Worm (Caenorhabditis elegans) whole organism, late embryonic: ENCODE results near the gene sulp-3.

Source experiments
- K02D7.2 ChIP-seq: sonication (generic microtip); optimal IDR thresholded peaks from 2 replicates; lab custom pipeline; 2017; ENCODE audit warnings: mild to moderate bottlenecking, missing genetic modification characterization, missing compliant biosample characterization
- K09A11.1 ChIP-seq: sonication (generic microtip); optimal IDR thresholded peaks from 2 replicates; lab custom pipeline; 2017; ENCODE audit warnings: antibody characterized with exemption, mild to moderate bottlenecking, missing genetic modification characterization, missing compliant biosample characterization; ENCODE audit not compliant: insufficient read depth
- ama-1 ChIP-seq: fragments of 150-350 bp; optimal IDR thresholded peaks from 2 replicates; lab custom pipeline; 2014
- ceh-14 ChIP-seq: sonication (generic microtip); optimal IDR thresholded peaks from 2 replicates; lab custom pipeline; 2016; ENCODE audit warnings: missing genotype, missing genetic modification characterization, missing compliant biosample characterization
- ceh-18 ChIP-seq: sonication (generic microtip); optimal IDR thresholded peaks from 2 replicates; lab custom pipeline; 2016; ENCODE audit warnings: missing genetic modification characterization, missing compliant biosample characterization
- ceh-2 ChIP-seq: sonication (generic microtip); optimal IDR thresholded peaks from 2 replicates; lab custom pipeline; 2016; ENCODE audit warnings: missing genotype, missing genetic modification characterization, missing compliant biosample characterization
- ceh-22 ChIP-seq: sonication (generic microtip); optimal IDR thresholded peaks from 2 replicates; lab custom pipeline; 2017; ENCODE audit warnings: missing biosample characterization, missing genetic modification characterization
- ceh-30 ChIP-seq: fragments of 150-350 bp; optimal IDR thresholded peaks from 2 replicates; lab custom pipeline; 2014; ENCODE audit warnings: missing biosample characterization, missing genetic modification characterization
- ceh-31 ChIP-seq: sonication (generic microtip); optimal IDR thresholded peaks from 2 replicates; lab custom pipeline; 2016; ENCODE audit warnings: missing genetic modification characterization, missing compliant biosample characterization
- ceh-34 ChIP-seq: sonication (generic microtip); optimal IDR thresholded peaks from 2 replicates; lab custom pipeline; 2016; ENCODE audit warnings: mild to moderate bottlenecking, missing genetic modification characterization, missing compliant biosample characterization
- ceh-45 ChIP-seq: fragments of 200-800 bp; sonication (Bioruptor generic); IDR thresholded peaks from 2 replicates; pipeline ENCODE4 v1.3.6; 2022; ENCODE audit warnings: missing genetic modification reagents, missing genetic modification characterization, missing compliant biosample characterization
- ceh-48 ChIP-seq: sonication (generic microtip); optimal IDR thresholded peaks from 2 replicates; lab custom pipeline; 2016; ENCODE audit warnings: missing genetic modification characterization, inconsistent platforms, missing compliant biosample characterization
- ceh-6 ChIP-seq: fragments of 200-800 bp; sonication (Bioruptor generic); optimal IDR thresholded peaks from 2 replicates; lab custom pipeline; 2018; ENCODE audit warnings: mild to moderate bottlenecking, missing genetic modification characterization, missing compliant biosample characterization
- dmd-4 ChIP-seq: sonication (generic microtip); optimal IDR thresholded peaks from 2 replicates; lab custom pipeline; 2016; ENCODE audit warnings: borderline replicate concordance, missing genetic modification characterization, missing compliant biosample characterization
- elt-2 ChIP-seq: sonication (generic microtip); optimal IDR thresholded peaks from 2 replicates; lab custom pipeline; 2016; ENCODE audit warnings: missing genetic modification reagents, missing genetic modification characterization, missing compliant biosample characterization
- elt-4 ChIP-seq: sonication (generic microtip); optimal IDR thresholded peaks from 2 replicates; lab custom pipeline; 2016; ENCODE audit warnings: missing genetic modification characterization, missing compliant biosample characterization
- ets-4 ChIP-seq: sonication (generic microtip); optimal IDR thresholded peaks from 2 replicates; lab custom pipeline; 2016; ENCODE audit warnings: missing genetic modification characterization, missing compliant biosample characterization
- gmeb-2 ChIP-seq: sonication (generic microtip); optimal IDR thresholded peaks from 2 replicates; lab custom pipeline; 2016; ENCODE audit warnings: missing genetic modification characterization, inconsistent platforms, missing compliant biosample characterization
- hlh-13 ChIP-seq: fragments of 200-800 bp; sonication (Bioruptor generic); optimal IDR thresholded peaks from 2 replicates; lab custom pipeline; 2018; ENCODE audit warnings: mild to moderate bottlenecking, missing genetic modification characterization, missing compliant biosample characterization
- hlh-30 ChIP-seq: sonication (generic microtip); optimal IDR thresholded peaks from 2 replicates; lab custom pipeline; 2017; ENCODE audit warnings: antibody characterized with exemption, missing genetic modification characterization, missing compliant biosample characterization; ENCODE audit not compliant: insufficient read depth
- hlh-6 ChIP-seq: sonication (generic microtip); optimal IDR thresholded peaks from 2 replicates; lab custom pipeline; 2016; ENCODE audit warnings: missing genotype, missing genetic modification characterization, missing compliant biosample characterization
- hlh-8 ChIP-seq: sonication (generic microtip); optimal IDR thresholded peaks from 2 replicates; lab custom pipeline; 2016; ENCODE audit warnings: missing genotype, missing genetic modification characterization, missing compliant biosample characterization
- lin-11 ChIP-seq: fragments of 200-800 bp; sonication (Bioruptor generic); optimal IDR thresholded peaks from 2 replicates; lab custom pipeline; 2018; ENCODE audit warnings: mild to moderate bottlenecking, missing genetic modification characterization, missing compliant biosample characterization
- madf-2 ChIP-seq: sonication (generic microtip); optimal IDR thresholded peaks from 2 replicates; lab custom pipeline; 2017; ENCODE audit warnings: missing genetic modification characterization, missing compliant biosample characterization
- mec-3 ChIP-seq: sonication (generic microtip); optimal IDR thresholded peaks from 2 replicates; lab custom pipeline; 2016; ENCODE audit warnings: borderline replicate concordance, missing genetic modification characterization, missing compliant biosample characterization
- nfya-1 ChIP-seq: sonication (generic microtip); optimal IDR thresholded peaks from 2 replicates; lab custom pipeline; 2017; ENCODE audit warnings: missing genetic modification characterization, mild to moderate bottlenecking, missing compliant biosample characterization, antibody characterized with exemption, moderate library complexity
- pax-1 ChIP-seq: fragments of 150-350 bp; optimal IDR thresholded peaks from 2 replicates; lab custom pipeline; 2014; ENCODE audit warnings: missing biosample characterization, missing genetic modification characterization
- pha-2 ChIP-seq: sonication (generic microtip); optimal IDR thresholded peaks from 2 replicates; lab custom pipeline; 2017; ENCODE audit warnings: mild to moderate bottlenecking, missing genetic modification characterization, missing compliant biosample characterization
- pha-4 ChIP-seq: fragments of 150-350 bp; optimal IDR thresholded peaks from 2 replicates; lab custom pipeline; 2018; ENCODE audit warnings: missing biosample characterization, missing genetic modification reagents, missing genetic modification characterization
- ref-2 ChIP-seq: sonication (generic microtip); optimal IDR thresholded peaks from 2 replicates; lab custom pipeline; 2016; ENCODE audit warnings: missing genetic modification characterization, missing compliant biosample characterization
- rnt-1 ChIP-seq: sonication (generic microtip); optimal IDR thresholded peaks from 2 replicates; lab custom pipeline; 2016; ENCODE audit warnings: missing genetic modification characterization, missing compliant biosample characterization
- sdc-2 ChIP-seq: sonication (generic microtip); optimal IDR thresholded peaks from 2 replicates; lab custom pipeline; 2016; ENCODE audit warnings: missing genotype, missing genetic modification characterization, missing compliant biosample characterization
- sox-2 ChIP-seq: fragments of 200-800 bp; sonication (Bioruptor generic); IDR thresholded peaks from 2 replicates; pipeline ENCODE4 v1.3.6; 2022; ENCODE audit warnings: missing genetic modification reagents, missing genetic modification characterization, missing compliant biosample characterization
- sox-4 ChIP-seq: sonication (generic microtip); optimal IDR thresholded peaks from 2 replicates; lab custom pipeline; 2017; ENCODE audit warnings: mild to moderate bottlenecking, missing genetic modification characterization, inconsistent platforms, missing compliant biosample characterization
- tbx-2 ChIP-seq: sonication (generic microtip); optimal IDR thresholded peaks from 2 replicates; lab custom pipeline; 2016; ENCODE audit warnings: missing genetic modification characterization, missing compliant biosample characterization
- ttx-3 ChIP-seq: sonication (generic microtip); optimal IDR thresholded peaks from 2 replicates; lab custom pipeline; 2016; ENCODE audit warnings: missing genetic modification reagents, missing genetic modification characterization, missing compliant biosample characterization
- unc-3 ChIP-seq, 2 experiments: fragments of 200-800 bp in 1 of 2; sonication (Bioruptor generic) in 1 of 2; sonication (generic microtip) in 1 of 2; conservative IDR thresholded peaks in 1 of 2; optimal IDR thresholded peaks in 1 of 2; 2 replicates each; pipeline versions ENCODE4 v1.3.6 to Lab custom; 2016 to 2022; ENCODE audit warnings: missing compliant biosample characterization in 2 of 2, missing genetic modification characterization in 2 of 2, missing genetic modification reagents in 1 of 2
- unc-42 ChIP-seq: sonication (generic microtip); optimal IDR thresholded peaks from 2 replicates; lab custom pipeline; 2016; ENCODE audit warnings: missing genotype, missing genetic modification characterization, missing compliant biosample characterization
- unc-55 ChIP-seq: sonication (generic microtip); optimal IDR thresholded peaks from 2 replicates; lab custom pipeline; 2017; ENCODE audit warnings: missing biosample characterization, missing genetic modification reagents, missing genetic modification characterization
- unc-86 ChIP-seq: sonication (generic microtip); optimal IDR thresholded peaks from 2 replicates; lab custom pipeline; 2016; ENCODE audit warnings: missing genetic modification characterization, missing compliant biosample characterization
- ztf-16 ChIP-seq: sonication (generic microtip); optimal IDR thresholded peaks from 2 replicates; lab custom pipeline; 2017; ENCODE audit warnings: missing genetic modification characterization, missing compliant biosample characterization

sulp-3 gene

ce11 chrX:8378312-8378711 is 29.9 kb downstream of the sulp-3 start, which contains the start of gene tbc-18 (continued):
- TF ChIP-seq pha-4 (tag; lab: Kevin White, UChicago) (no peak), unc-42 (tag; lab: Kevin White, UChicago) (peak; percentile 73), pha-2 (tag; lab: Kevin White, UChicago) (no peak)

ce11 chrX:8371906-8372305 is 36.3 kb downstream of the sulp-3 start, which contains the start of gene nep-15:
nep-15 (plus strand) TSS chrX:8372206.
- no peak for TF ChIP-seq ceh-34 (tag; lab: Kevin White, UChicago)
- TF ChIP-seq mec-3 (tag; lab: Kevin White, UChicago), result no peak
- TF ChIP-seq K02D7.2 (tag; lab: Kevin White, UChicago), result no peak
- TF ChIP-seq hlh-6, result no peak
- TF ChIP-seq sox-4 (tag; lab: Kevin White, UChicago), result no peak
- TF ChIP-seq ceh-45 (GFP tag; lab: Robert Waterston, UW), result no peak
- TF ChIP-seq unc-55, result no peak
- no peak for TF ChIP-seq ceh-18 (tag; lab: Kevin White, UChicago)
- no peak for TF ChIP-seq sox-2 (GFP tag; lab: Robert Waterston, UW)
- TF ChIP-seq ama-1 (lab: Kevin White, UChicago), result no peak
- TF ChIP-seq ceh-48 (tag; lab: Kevin White, UChicago), result no peak
- TF ChIP-seq pax-1 (tag; lab: Kevin White, UChicago), result no peak
- no peak for TF ChIP-seq ceh-14 (tag; lab: Kevin White, UChicago)
- no peak for TF ChIP-seq madf-2 (tag; lab: Kevin White, UChicago)
- no peak for TF ChIP-seq elt-4 (tag; lab: Kevin White, UChicago)
- TF ChIP-seq hlh-13 (GFP tag; lab: Kevin White, UChicago), result no peak

DNA sequence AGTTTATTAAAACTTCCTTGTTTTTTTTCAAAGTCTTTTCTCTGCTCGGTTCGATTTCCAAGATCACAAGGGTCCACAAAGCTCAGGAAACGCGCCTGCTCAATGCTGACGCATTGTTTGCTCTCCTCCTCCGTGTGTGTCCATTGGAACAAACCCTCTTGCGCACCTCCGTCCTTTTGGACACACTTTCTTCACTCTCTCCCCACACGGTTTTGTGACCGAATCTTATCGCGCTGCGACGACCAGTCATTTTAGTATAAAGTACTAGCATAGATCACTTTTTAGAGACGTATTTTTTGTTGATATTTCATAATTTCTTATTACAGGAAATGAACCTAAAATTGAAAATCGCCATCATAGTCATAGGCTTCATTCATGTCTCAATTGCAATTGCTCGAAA is 40.0 kb downstream of the sulp-3 start:
- TF ChIP-seq ref-2 (tag; lab: Kevin White, UChicago) (peak; percentile 59), ceh-18 (tag; lab: Kevin White, UChicago) (peak; percentile 3), rnt-1 (tag; lab: Kevin White, UChicago) (no peak), unc-3 (GFP tag; conservative IDR thresholded peaks at IDR 0.05; lab: Robert Waterston, UW) (no peak; the same call in 1 of the 2 replicates), unc-3 (tag; optimal IDR thresholded peaks at IDR 0.05; lab: Kevin White, UChicago) (no peak), ttx-3 (tag; lab: Kevin White, UChicago) (peak; percentile 7), elt-2 (peak; percentile 70), dmd-4 (no peak), sdc-2 (tag; lab: Kevin White, UChicago) (peak; percentile 57), ceh-30 (no peak), ceh-6 (GFP tag; lab: Kevin White, UChicago) (no peak), gmeb-2 (tag; lab: Kevin White, UChicago) (no peak), hlh-30 (tag; lab: Kevin White, UChicago) (peak; percentile 58), ets-4 (tag; lab: Kevin White, UChicago) (no peak), lin-11 (tag; lab: Kevin White, UChicago) (no peak), unc-86 (tag; lab: Kevin White, UChicago) (no peak), ztf-16 (peak; percentile 1), K09A11.1 (tag; lab: Kevin White, UChicago) (no peak), nfya-1 (tag; lab: Kevin White, UChicago) (peak; percentile 70), hlh-8 (tag; lab: Kevin White, UChicago) (no peak), ceh-45 (GFP tag; lab: Robert Waterston, UW) (no peak), unc-42 (tag; lab: Kevin White, UChicago) (peak; percentile 18), unc-55 (no peak), ceh-22 (tag; lab: Kevin White, UChicago) (no peak), ceh-34 (tag; lab: Kevin White, UChicago) (peak; percentile 21), ceh-2 (peak; percentile 13), tbx-2 (peak; percentile 75), ceh-31 (tag; lab: Kevin White, UChicago) (peak; percentile 58), K02D7.2 (tag; lab: Kevin White, UChicago) (no peak), mec-3 (tag; lab: Kevin White, UChicago) (no peak), madf-2 (tag; lab: Kevin White, UChicago) (no peak), sox-4 (tag; lab: Kevin White, UChicago) (no peak), ceh-48 (tag; lab: Kevin White, UChicago) (no peak)
